Fruit fly (Drosophila melanogaster) whole organism: ENCODE data around the gene ringer.
A peak's percentile ranks its signal among the peaks of the same experiment; 100 is the strongest.

Source experiments
- CG8478 ChIP-seq: fragments of >200 bp; optimal IDR thresholded peaks from 2 replicates; lab custom pipeline; 2018; ENCODE audit warnings: inconsistent platforms
- Dll ChIP-seq: fragments of >200 bp; optimal IDR thresholded peaks from 2 replicates; lab custom pipeline; 2017
- EcR ChIP-seq, 2 experiments: fragments of >200 bp; optimal IDR thresholded peaks; 2 replicates each; lab custom pipeline; 2017; ENCODE audit warnings: missing biosample characterization in 2 of 2, missing genetic modification characterization in 2 of 2, missing genetic modification reagents in 2 of 2
- pan ChIP-seq: fragments of >200 bp; optimal IDR thresholded peaks from 2 replicates; lab custom pipeline; 2017
- psq ChIP-seq: fragments of >200 bp; optimal IDR thresholded peaks from 2 replicates; lab custom pipeline; 2017
- usp ChIP-seq: fragments of >200 bp; optimal IDR thresholded peaks from 2 replicates; lab custom pipeline; 2017; ENCODE audit warnings: missing biosample characterization, missing genetic modification characterization, mixed read lengths

ringer gene

dm6 chr3L:16362119-16362653 is 3.0 kb upstream of the ringer start, which contains the start of gene Cpr72Ea:
Gene Cpr72Ea (plus strand): TSS chr3L:16362603.
- TF ChIP-seq usp (GFP tag; lab: Kevin White, UChicago), result no peak
- TF ChIP-seq Dll (lab: Kevin White, UChicago), result no peak

dm6 chr3L:16361200-16361815 is 2.1 kb upstream of the ringer start:
- no peak for TF ChIP-seq Dll (lab: Kevin White, UChicago)
- TF ChIP-seq pan (lab: Kevin White, UChicago), result no peak
- TF ChIP-seq psq (lab: Kevin White, UChicago), result no peak
- no peak for TF ChIP-seq usp (GFP tag; lab: Kevin White, UChicago)
- TF ChIP-seq EcR (GFP tag; optimal IDR thresholded peaks at IDR 0.05; lab: Kevin White, UChicago), result no peak
- TF ChIP-seq CG8478 (lab: Kevin White, UChicago), result no peak

- TF ChIP-seq Dll (lab: Kevin White, UChicago), result no peak
- no peak for TF ChIP-seq usp (GFP tag; lab: Kevin White, UChicago)
- no peak for TF ChIP-seq psq (lab: Kevin White, UChicago)
- no peak for TF ChIP-seq pan (lab: Kevin White, UChicago)
- no peak for TF ChIP-seq CG8478 (lab: Kevin White, UChicago)
- no peak for TF ChIP-seq EcR (GFP tag; optimal IDR thresholded peaks at IDR 0.05; lab: Kevin White, UChicago)
These were observed 567 bp upstream of the ringer start for dm6 chr3L:16359795-16360194.

- no peak for TF ChIP-seq psq (lab: Kevin White, UChicago)
These were observed 1.4 kb downstream of the ringer start for dm6 chr3L:16357860-16358259.

- TF ChIP-seq EcR (GFP tag; optimal IDR thresholded peaks at IDR 0.05; lab: Kevin White, UChicago), result peak in 1 of 2 experiments; percentile 64
- no peak for TF ChIP-seq CG8478 (lab: Kevin White, UChicago)
- no peak for TF ChIP-seq pan (lab: Kevin White, UChicago)
These were observed 2.0 kb downstream of the ringer start for dm6 chr3L:16357187-16357728.

dm6 chr3L:16356171-16356765 is 3.0 kb downstream of the ringer start:
- TF ChIP-seq CG8478 (lab: Kevin White, UChicago) (no peak), pan (lab: Kevin White, UChicago) (no peak), psq (lab: Kevin White, UChicago) (no peak)

dm6 chr3L:16354197-16354596 is 5.0 kb downstream of the ringer start, which contains the start of gene Pdh:
Gene Pdh (minus strand): TSS chr3L:16354297.
- TF ChIP-seq psq (lab: Kevin White, UChicago) (no peak), EcR (GFP tag; optimal IDR thresholded peaks at IDR 0.05; lab: Kevin White, UChicago) (no peak), pan (lab: Kevin White, UChicago) (no peak), CG8478 (lab: Kevin White, UChicago) (no peak), Dll (lab: Kevin White, UChicago) (no peak), usp (GFP tag; lab: Kevin White, UChicago) (no peak)

dm6 chr3L:16351770-16352429 is 7.3 kb downstream of the ringer start, which contains the start of the genes Golgin104 and Tcs3:
Gene Golgin104 (minus strand): TSS chr3L:16351951.
Gene Tcs3 (plus strand): TSS chr3L:16351991.
- TF ChIP-seq Dll (lab: Kevin White, UChicago) (no peak), psq (lab: Kevin White, UChicago) (no peak), EcR (GFP tag; optimal IDR thresholded peaks at IDR 0.05; lab: Kevin White, UChicago) (no peak), usp (GFP tag; lab: Kevin White, UChicago) (no peak), pan (lab: Kevin White, UChicago) (no peak), CG8478 (lab: Kevin White, UChicago) (no peak)

dm6 chr3L:16349686-16350085 is 9.5 kb downstream of the ringer start:
- TF ChIP-seq pan (lab: Kevin White, UChicago) (no peak), usp (GFP tag; lab: Kevin White, UChicago) (no peak), CG8478 (lab: Kevin White, UChicago) (no peak), psq (lab: Kevin White, UChicago) (no peak), Dll (lab: Kevin White, UChicago) (no peak), EcR (GFP tag; optimal IDR thresholded peaks at IDR 0.05; lab: Kevin White, UChicago) (no peak)

- TF ChIP-seq Dll (lab: Kevin White, UChicago) (no peak), psq (lab: Kevin White, UChicago) (no peak), EcR (GFP tag; optimal IDR thresholded peaks at IDR 0.05; lab: Kevin White, UChicago) (no peak), pan (lab: Kevin White, UChicago) (no peak), usp (GFP tag; lab: Kevin White, UChicago) (no peak), CG8478 (lab: Kevin White, UChicago) (no peak)
These were observed 11.3 kb downstream of the ringer start, which contains the start of gene mRpS34 for dm6 chr3L:16347914-16348313. Gene mRpS34 (plus strand): TSS chr3L:16348074.

- no peak for TF ChIP-seq EcR (GFP tag; optimal IDR thresholded peaks at IDR 0.05; lab: Kevin White, UChicago)
- no peak for TF ChIP-seq psq (lab: Kevin White, UChicago)
- TF ChIP-seq usp (GFP tag; lab: Kevin White, UChicago), result no peak
- TF ChIP-seq pan (lab: Kevin White, UChicago), result no peak
- TF ChIP-seq Dll (lab: Kevin White, UChicago), result no peak
- TF ChIP-seq CG8478 (lab: Kevin White, UChicago), result no peak
These were observed 13.2 kb downstream of the ringer start, which contains the start of gene CG33257 for dm6 chr3L:16346023-16346422. Gene CG33257 (plus strand): TSS chr3L:16346323.
